Worm (Caenorhabditis elegans) whole organism, mixed stage, embryonic: ENCODE data around the gene C33D9.13.

Source experiments
- blmp-1 ChIP-seq: fragments of 150-350 bp; optimal IDR thresholded peaks from 2 replicates; lab custom pipeline; 2014; ENCODE audit warnings: missing biosample characterization, missing genetic modification characterization
- elt-1 ChIP-seq: sonication (generic microtip); optimal IDR thresholded peaks from 2 replicates; lab custom pipeline; 2017; ENCODE audit warnings: missing genetic modification characterization, mild to moderate bottlenecking, missing compliant biosample characterization, antibody characterized with exemption, moderate library complexity, borderline replicate concordance; ENCODE audit not compliant: insufficient read depth
- nhr-12 ChIP-seq: fragments of 150-350 bp; optimal IDR thresholded peaks from 2 replicates; lab custom pipeline; 2014; ENCODE audit warnings: missing biosample characterization, missing genetic modification characterization
- nhr-237 ChIP-seq: fragments of 150-350 bp; optimal IDR thresholded peaks from 2 replicates; lab custom pipeline; 2014; ENCODE audit warnings: missing biosample characterization, missing genetic modification characterization
- nhr-28 ChIP-seq: fragments of 150-350 bp; optimal IDR thresholded peaks from 2 replicates; lab custom pipeline; 2014; ENCODE audit warnings: missing biosample characterization, missing genetic modification characterization

DNA sequence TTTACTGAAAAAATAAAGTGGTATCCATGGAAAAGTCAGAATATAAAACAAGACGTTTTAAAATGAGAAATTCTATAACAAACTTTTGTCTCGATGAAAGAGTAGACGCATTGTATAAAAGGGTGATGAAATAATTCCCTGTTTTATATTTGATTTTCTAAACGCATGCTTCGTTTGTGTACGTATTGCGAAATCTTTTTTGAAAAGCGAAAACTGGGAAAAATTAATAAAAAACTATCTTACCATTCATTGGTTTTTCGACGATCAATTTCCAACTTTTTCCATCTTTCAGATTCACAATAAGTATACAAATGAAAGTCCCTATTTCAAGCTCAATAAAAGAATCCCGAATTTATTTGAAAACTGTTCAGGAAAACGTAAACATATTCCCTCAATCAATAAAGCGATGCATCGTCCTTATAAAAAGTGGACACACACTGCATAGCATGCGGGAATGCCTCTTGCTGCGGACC is at the start of gene C33D9.13:
- TF ChIP-seq nhr-28, result no peak
- TF ChIP-seq nhr-237, result no peak
- TF ChIP-seq nhr-12 (tag; lab: Kevin White, UChicago), result no peak
- TF ChIP-seq blmp-1 (tag; lab: Kevin White, UChicago), result no peak
- no peak for TF ChIP-seq elt-1 (tag; lab: Kevin White, UChicago)
